Worm (Caenorhabditis elegans): ENCODE data around the gene F36H5.8.
"Not testable (repeated sequence)": the region's sequence is repeated elsewhere in the genome, so short reads cannot be mapped to it uniquely, and the experiment has no call there.

F36H5.8 gene

DNA sequence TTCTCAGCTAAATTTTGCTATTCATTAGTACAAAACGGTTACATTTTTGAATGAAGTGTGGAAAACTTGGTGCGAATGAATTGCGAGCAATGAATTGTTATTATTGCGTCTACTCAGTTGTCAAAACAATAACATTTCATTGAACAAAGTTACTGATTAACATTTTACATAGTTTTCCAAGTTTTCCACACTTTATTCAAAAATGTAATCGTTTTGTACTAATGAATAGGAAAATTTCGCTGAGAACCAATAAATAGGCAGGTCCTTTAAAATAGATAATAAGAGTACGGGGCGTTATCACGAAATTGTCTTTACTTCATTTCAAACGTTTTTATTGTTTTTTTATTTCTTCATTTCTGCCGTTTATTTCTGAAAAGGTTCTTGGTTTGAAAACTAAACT is 32.0 kb upstream of the F36H5.8 start, which contains the start of gene math-4:
Gene math-4, minus strand, starts transcription at position 101 of the 400 bp plus-strand sequence.
- TF ChIP-seq F26F4.8 (GFP tag; conservative IDR thresholded peaks at IDR 0.05) (no peak), Y5F2A.4 (GFP tag; optimal IDR thresholded peaks at IDR 0.05) (no peak), tra-1 (GFP tag; IDR thresholded peaks at IDR 0.05) (no peak), lin-13 (GFP tag; optimal IDR thresholded peaks at IDR 0.05) (no peak), unc-62 (GFP tag; optimal IDR thresholded peaks at IDR 0.05 in 1 of 2) (no peak), unc-62 (tag; optimal IDR thresholded peaks at IDR 0.05) (no peak), arid-1 (GFP tag; conservative IDR thresholded peaks at IDR 0.05) (no peak), pqm-1 (tag; optimal IDR thresholded peaks at IDR 0.05) (no peak), skn-1 (tag; optimal IDR thresholded peaks at IDR 0.05) (no peak), Y75B8A.6 (GFP tag; IDR thresholded peaks at IDR 0.05) (no peak), zfp-3 (GFP tag; conservative IDR thresholded peaks at IDR 0.05) (no peak), madf-5 (GFP tag; IDR thresholded peaks at IDR 0.05) (no peak), ceh-62 (tag; optimal IDR thresholded peaks at IDR 0.05) (no peak)

DNA sequence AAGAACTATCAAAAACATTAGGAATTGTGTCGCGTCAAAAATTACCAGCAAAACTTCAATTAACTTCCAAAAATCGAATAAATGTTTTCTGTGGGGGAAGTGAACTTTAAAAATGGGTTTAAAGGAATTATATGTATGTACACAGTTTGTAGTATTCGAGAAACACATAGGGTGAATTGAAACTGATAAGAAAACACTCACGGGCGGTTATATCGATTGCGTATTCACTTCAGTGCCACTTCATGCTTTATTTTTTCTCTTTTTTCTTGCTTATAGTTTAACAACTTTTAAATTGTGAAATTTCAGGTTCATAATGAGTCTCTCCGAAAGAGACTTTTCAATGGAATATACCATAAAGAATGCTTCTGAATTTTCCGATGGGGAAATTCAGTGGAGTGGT is 24.7 kb upstream of the F36H5.8 start, which contains the start of gene F36H5.14:
Gene F36H5.14, plus strand, starts transcription at position 301 of the 400 bp plus-strand sequence.
- TF ChIP-seq Y48G9A.11 (GFP tag; IDR thresholded peaks at IDR 0.05); jun-1 (tag; optimal IDR thresholded peaks at IDR 0.05); lin-38 (GFP tag; IDR thresholded peaks at IDR 0.05): not testable (repeated sequence)

DNA sequence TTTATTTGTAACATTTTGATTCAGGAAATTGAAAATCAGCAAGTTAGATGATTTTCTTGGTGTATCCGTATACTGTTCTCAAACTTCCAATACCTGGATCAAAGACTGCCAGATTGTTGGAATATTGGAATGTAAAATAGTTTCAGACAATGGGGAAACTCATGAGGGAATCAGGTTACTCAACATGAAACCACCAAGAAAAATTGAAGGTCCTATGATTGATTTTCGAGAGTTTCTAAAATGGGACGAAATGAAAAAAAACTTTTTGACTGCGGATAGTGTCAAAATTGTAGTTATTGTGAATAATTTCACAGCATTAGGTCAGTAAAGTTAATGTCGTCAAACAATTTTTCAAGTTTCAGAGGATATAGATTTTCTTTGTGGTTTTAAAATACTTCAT is 21.3 kb upstream of the F36H5.8 start, which contains the start of gene math-3:
Gene math-3, plus strand, starts transcription at position 301 of the 400 bp plus-strand sequence.
- no peak for TF ChIP-seq lin-38 (GFP tag; IDR thresholded peaks at IDR 0.05)
- no peak for TF ChIP-seq ctbp-1 (GFP tag; IDR thresholded peaks at IDR 0.05)
- peak in 1 of 2 experiments; percentile 46 for TF ChIP-seq unc-62 (GFP tag; optimal IDR thresholded peaks at IDR 0.05 in 1 of 2)
- no peak for TF ChIP-seq unc-62 (tag; optimal IDR thresholded peaks at IDR 0.05)

DNA sequence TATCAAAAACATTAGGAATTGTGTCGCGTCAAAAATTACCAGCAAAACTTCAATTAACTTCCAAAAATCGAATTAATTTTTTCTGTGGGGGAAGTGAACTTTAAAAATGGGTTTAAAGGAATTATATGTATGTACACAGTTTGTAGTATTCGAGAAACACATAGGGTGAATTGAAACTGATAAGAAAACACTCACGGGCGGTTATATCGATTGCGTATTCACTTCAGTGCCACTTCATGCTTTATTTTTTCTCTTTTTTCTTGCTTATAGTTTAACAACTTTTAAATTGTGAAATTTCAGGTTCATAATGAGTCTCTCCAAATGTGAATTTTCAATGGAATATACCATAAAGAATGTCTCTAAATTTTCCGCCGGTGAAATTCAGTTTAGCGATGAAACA is 20.9 kb upstream of the F36H5.8 start, which contains the start of gene math-26:
Gene math-26, plus strand, starts transcription at position 301 of the 400 bp plus-strand sequence.
- not testable (repeated sequence) for TF ChIP-seq nhr-6, snpc-4, mdl-1 (tag; optimal IDR thresholded peaks at IDR 0.05)

DNA sequence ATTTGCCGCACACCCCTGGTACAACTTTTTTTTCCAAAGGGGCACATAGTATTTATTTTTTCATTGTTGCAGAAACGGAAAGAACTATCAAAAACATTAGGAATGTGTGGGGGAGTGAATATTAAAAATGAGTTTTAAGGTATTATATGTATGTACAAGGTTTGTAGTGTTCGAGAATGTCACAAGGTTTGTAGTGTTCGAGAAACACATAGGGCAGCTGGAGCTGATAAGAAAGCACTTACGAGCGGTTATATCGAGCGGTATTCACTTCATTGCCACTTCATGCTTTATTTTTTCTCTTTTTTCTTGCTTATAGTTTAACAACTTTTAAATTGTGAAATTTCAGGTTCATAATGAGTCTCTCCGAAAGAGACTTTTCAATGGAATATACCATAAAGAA is 17.0 kb upstream of the F36H5.8 start:
- TF ChIP-seq hlh-11 (tag; optimal IDR thresholded peaks at IDR 0.05) (peak; percentile 58), dmd-6 (GFP tag; IDR thresholded peaks at IDR 0.05) (0 out of 2 replicates have a peak, but pooled peaks have one; percentile 19), aha-1 (tag) (peak; percentile 15), pqm-1 (tag; optimal IDR thresholded peaks at IDR 0.05) (peak; percentile 66), daf-16 (tag; optimal IDR thresholded peaks at IDR 0.05) (peak; percentile 57), nhr-28 (tag; optimal IDR thresholded peaks at IDR 0.05) (peak; percentile 95), php-3 (GFP tag; IDR thresholded peaks at IDR 0.05) (peak; percentile 37; the same call in 1 of the 2 replicates)
- not testable (repeated sequence) for TF ChIP-seq daf-16 (GFP tag; optimal IDR thresholded peaks at IDR 0.05)

DNA sequence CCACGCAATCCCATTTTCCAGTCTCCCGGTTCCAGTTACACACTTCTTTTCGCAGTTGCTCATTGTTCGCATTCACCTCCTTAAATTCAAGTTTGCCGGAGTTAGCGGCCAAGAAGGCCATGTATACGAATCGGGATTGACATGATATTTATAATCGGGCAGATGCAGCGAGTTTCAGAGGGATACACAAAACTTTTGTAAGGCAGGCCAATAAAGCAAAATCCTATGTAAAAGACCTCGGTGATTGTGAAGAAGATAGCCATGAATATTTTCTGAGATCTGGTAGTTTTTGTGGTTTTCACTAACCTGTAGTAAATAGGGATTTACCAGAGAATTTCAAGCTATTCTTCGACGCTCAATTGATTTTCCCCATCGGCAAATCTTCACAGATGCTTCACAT is 16.2 kb upstream of the F36H5.8 start:
- TF ChIP-seq unc-62 (GFP tag; optimal IDR thresholded peaks at IDR 0.05 in 1 of 2) (peak in 1 of 2 experiments; percentile 93), unc-62 (tag; optimal IDR thresholded peaks at IDR 0.05) (no peak), nhr-10 (tag; optimal IDR thresholded peaks at IDR 0.05) (no peak)

DNA sequence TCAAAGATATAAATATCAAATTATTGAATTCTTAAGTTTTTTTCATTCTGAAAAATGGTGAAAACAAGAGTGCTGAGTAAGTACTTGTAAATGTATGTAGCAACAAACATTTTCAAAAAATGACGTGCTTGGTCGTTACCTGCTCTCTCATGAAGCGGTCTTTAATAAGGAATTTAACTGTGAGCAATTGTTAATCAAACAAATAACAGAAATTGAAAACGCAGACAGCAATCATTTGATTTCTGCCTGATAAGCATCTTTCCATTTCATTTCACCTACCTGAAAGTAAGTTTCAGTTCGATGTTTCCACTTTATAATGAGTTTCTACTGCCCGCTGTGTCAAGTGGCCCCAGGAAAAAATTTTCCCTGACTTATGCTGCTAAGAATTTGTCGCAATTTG is 12.6 kb upstream of the F36H5.8 start, which contains the start of gene math-28:
Gene math-28, plus strand, starts transcription at position 301 of the 400 bp plus-strand sequence.
- TF ChIP-seq aha-1 (tag): peak; percentile 55
- TF ChIP-seq ces-1 (GFP tag; optimal IDR thresholded peaks at IDR 0.05): no peak
- TF ChIP-seq lim-7 (GFP tag; IDR thresholded peaks at IDR 0.05): no peak
- no peak for TF ChIP-seq lin-1 (GFP tag; IDR thresholded peaks at IDR 0.05)
- TF ChIP-seq aly-2 (tag; optimal IDR thresholded peaks at IDR 0.05): no peak
- no peak for TF ChIP-seq rbr-2 (tag; optimal IDR thresholded peaks at IDR 0.05)

Measured in whole organism, L4 larva.